Worm (Caenorhabditis elegans): ENCODE measurements around the gene irld-52.

Gene irld-52

DNA sequence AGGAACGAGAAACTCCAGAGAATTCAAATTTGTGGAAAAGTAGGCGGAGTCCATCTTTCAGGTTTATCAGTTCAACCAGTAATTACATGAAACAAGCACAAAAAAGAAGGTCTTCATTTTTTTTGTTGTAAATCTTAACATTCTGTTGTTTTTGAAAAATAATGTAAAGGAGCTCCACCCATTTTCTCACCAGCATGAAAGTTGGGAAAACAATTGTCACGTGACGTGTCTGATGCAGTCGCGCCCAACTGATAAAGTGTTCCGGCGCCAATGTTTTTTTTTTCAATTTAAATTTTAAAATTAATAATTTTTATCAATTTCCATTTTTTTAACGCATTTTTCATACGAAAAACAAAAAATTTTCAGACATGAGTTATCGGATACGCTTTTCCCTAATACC lies 10.4 kb upstream of the irld-52 start, which contains the start of gene F57A10.4 (continued):
- TF ChIP-seq lin-54 (GFP tag; optimal IDR thresholded peaks at IDR 0.05) (no peak), mel-28 (tag; optimal IDR thresholded peaks at IDR 0.05; ENCODE audit: borderline replicate concordance) (no peak), ztf-18 (tag; optimal IDR thresholded peaks at IDR 0.05) (peak; percentile 35), tbx-9 (tag; optimal IDR thresholded peaks at IDR 0.05; ENCODE audit: borderline replicate concordance) (no peak), F23B12.7 (tag; optimal IDR thresholded peaks at IDR 0.05; ENCODE audit: insufficient read depth) (no peak), Y56A3A.18 (GFP tag; IDR thresholded peaks at IDR 0.05) (no peak), mcd-1 (GFP tag; IDR thresholded peaks at IDR 0.05) (peak; percentile 36; the same call in 1 of the 2 replicates), let-526 (GFP tag; IDR thresholded peaks at IDR 0.05) (no peak), hlh-26 (GFP tag; conservative IDR thresholded peaks at IDR 0.05) (no peak), chd-7 (tag; optimal IDR thresholded peaks at IDR 0.05) (no peak), repo-1 (tag; optimal IDR thresholded peaks at IDR 0.05) (no peak), ZK185.1 (tag; optimal IDR thresholded peaks at IDR 0.05; ENCODE audit: poor library complexity, severe bottlenecking) (no peak)

DNA sequence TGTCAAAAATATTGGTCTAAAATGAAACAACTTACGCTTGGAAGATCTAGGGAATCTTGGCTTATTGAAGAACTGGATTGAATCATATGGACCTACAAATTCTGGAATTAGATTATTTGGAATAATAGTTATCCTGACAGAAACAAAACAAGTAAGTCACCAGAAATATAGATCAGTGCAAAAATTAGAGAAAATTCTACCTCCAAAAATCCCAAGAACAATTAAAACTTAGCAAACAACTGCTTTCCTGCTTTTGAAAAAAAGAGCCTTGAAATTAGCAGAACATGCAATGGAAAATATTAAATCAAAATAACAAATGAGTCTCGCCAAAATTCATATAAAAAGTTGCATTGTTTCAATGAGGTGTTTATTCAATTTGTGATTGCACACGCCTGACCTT lies 6.3 kb upstream of the irld-52 start, which contains the start of gene nhr-60:
Gene nhr-60 (minus strand): TSS at position 101 of the 400 bp plus-strand sequence.
- TF ChIP-seq lsy-27 (tag; optimal IDR thresholded peaks at IDR 0.05; ENCODE audit: borderline replicate concordance, insufficient read depth), result no peak
- no peak for TF ChIP-seq K11D2.4 (GFP tag; IDR thresholded peaks at IDR 0.05)
- no peak for TF ChIP-seq ccch-3 (GFP tag; optimal IDR thresholded peaks at IDR 0.05)
- no peak for TF ChIP-seq sptf-2 (GFP tag; optimal IDR thresholded peaks at IDR 0.05)
- no peak for TF ChIP-seq ceh-100 (GFP tag; IDR thresholded peaks at IDR 0.05)
- TF ChIP-seq chd-7 (tag; optimal IDR thresholded peaks at IDR 0.05), result no peak
- TF ChIP-seq nfya-2 (GFP tag; IDR thresholded peaks at IDR 0.05), result no peak
- TF ChIP-seq ceh-79 (tag; optimal IDR thresholded peaks at IDR 0.05), result no peak
- no peak for TF ChIP-seq madf-8 (GFP tag; conservative IDR thresholded peaks at IDR 0.05)
- no peak for TF ChIP-seq B0035.1 (tag; optimal IDR thresholded peaks at IDR 0.05)
- TF ChIP-seq hsf-1 (GFP tag; IDR thresholded peaks at IDR 0.05), result no peak
- no peak for TF ChIP-seq let-607 (tag; optimal IDR thresholded peaks at IDR 0.05)
- no peak for TF ChIP-seq F49E8.2 (tag; optimal IDR thresholded peaks at IDR 0.05; ENCODE audit: insufficient read depth)
- no peak for TF ChIP-seq rcor-1 (GFP tag; IDR thresholded peaks at IDR 0.05)
- no peak for TF ChIP-seq nhr-179 (tag; optimal IDR thresholded peaks at IDR 0.05)
- TF ChIP-seq madf-3 (GFP tag; IDR thresholded peaks at IDR 0.05), result no peak
- no peak for TF ChIP-seq zim-3 (tag; optimal IDR thresholded peaks at IDR 0.05)
- TF ChIP-seq dox-1 (GFP tag; IDR thresholded peaks at IDR 0.05), result no peak
- TF ChIP-seq mxl-1 (tag; optimal IDR thresholded peaks at IDR 0.05), result no peak

DNA sequence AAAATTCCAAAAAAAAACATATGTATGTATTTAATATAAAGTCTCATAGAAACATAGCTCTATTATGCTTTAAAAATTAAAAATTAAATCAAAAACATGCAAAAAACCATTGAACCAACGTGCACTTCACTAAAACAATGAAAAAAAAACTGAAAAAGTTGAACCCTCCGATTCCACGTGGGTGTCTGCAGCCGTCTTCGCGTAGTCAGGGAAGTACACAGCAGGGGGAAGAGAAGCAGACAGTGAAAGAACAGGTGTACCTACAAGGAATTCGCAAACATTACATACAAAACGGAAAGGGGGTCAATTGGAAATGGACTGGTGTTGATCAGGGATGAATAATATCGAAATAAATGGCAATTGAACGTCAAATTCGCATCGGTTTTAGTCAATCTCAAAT lies 5.5 kb upstream of the irld-52 start:
- no peak for TF ChIP-seq Y67H2A.10 (GFP tag; conservative IDR thresholded peaks at IDR 0.05)
- no peak for TF ChIP-seq K11D2.4 (GFP tag; IDR thresholded peaks at IDR 0.05)
- TF ChIP-seq nfya-2 (GFP tag; IDR thresholded peaks at IDR 0.05), result no peak
- TF ChIP-seq ama-1 (optimal IDR thresholded peaks at IDR 0.05), result no peak
- no peak for TF ChIP-seq ama-1 (GFP tag; optimal IDR thresholded peaks at IDR 0.05)
- TF ChIP-seq F33H1.4 (GFP tag; IDR thresholded peaks at IDR 0.05), result no peak
- TF ChIP-seq pha-4 (tag; optimal IDR thresholded peaks at IDR 0.05), result no peak
- no peak for TF ChIP-seq aptf-2 (GFP tag; conservative IDR thresholded peaks at IDR 0.05)
